Fruit fly (Drosophila melanogaster) whole organism, embryonic: ENCODE data around the gene CG15043.

Experiments used
- Awh ChIP-seq: fragments of 200-800 bp; sonication (Bioruptor generic); IDR thresholded peaks from 2 replicates; pipeline ENCODE4, ENCODE4 v1.3.6; 2022; ENCODE audit warnings: missing biosample characterization, missing genetic modification characterization
- B-H1 ChIP-seq: fragments of 200-800 bp; sonication (Bioruptor generic); IDR thresholded peaks from 3 replicates; pipeline ENCODE4 v1.3.6; 2022; ENCODE audit warnings: missing biosample characterization, missing genetic modification characterization
- BEAF-32 ChIP-seq: fragments of 200-800 bp; sonication (Bioruptor generic); optimal IDR thresholded peaks from 3 replicates; lab custom pipeline; 2017; ENCODE audit warnings: missing biosample characterization, missing genetic modification characterization, mild to moderate bottlenecking, moderate library complexity, missing genetic modification reagents
- Bgb ChIP-seq: fragments of 200-800 bp; sonication (Bioruptor generic); IDR thresholded peaks from 2 replicates; pipeline ENCODE4 v1.3.6; 2022; ENCODE audit warnings: missing biosample characterization, missing genetic modification characterization; ENCODE audit not compliant: partially characterized antibody
- CG10147 ChIP-seq: fragments of 200-800 bp; sonication (Bioruptor generic); optimal IDR thresholded peaks from 2 replicates; lab custom pipeline; 2019; ENCODE audit warnings: missing biosample characterization, mild to moderate bottlenecking, missing genetic modification characterization, moderate library complexity
- CG10267 ChIP-seq: fragments of 200-800 bp; sonication (Bioruptor generic); optimal IDR thresholded peaks from 2 replicates; lab custom pipeline; 2018; ENCODE audit warnings: missing biosample characterization, mild to moderate bottlenecking, missing genetic modification characterization, moderate library complexity
- CG10366 ChIP-seq: fragments of 200-800 bp; sonication (Bioruptor generic); IDR thresholded peaks from 2 replicates; pipeline ENCODE4 v1.3.6; 2022; ENCODE audit warnings: missing biosample characterization, missing genetic modification characterization
- CG10462 ChIP-seq: fragments of 200-800 bp; sonication (Bioruptor generic); optimal IDR thresholded peaks from 2 replicates; lab custom pipeline; 2016; ENCODE audit warnings: missing biosample characterization, missing genetic modification characterization
- CG11247 ChIP-seq: fragments of 200-800 bp; sonication (Bioruptor generic); IDR thresholded peaks from 2 replicates; pipeline ENCODE4 v1.3.6; 2022; ENCODE audit warnings: missing biosample characterization, missing genetic modification characterization
- CG11398 ChIP-seq: fragments of 200-800 bp; sonication (Bioruptor generic); optimal IDR thresholded peaks from 2 replicates; lab custom pipeline; 2016; ENCODE audit warnings: missing biosample characterization, missing genetic modification characterization
- CG11504 ChIP-seq: fragments of 200-800 bp; sonication (Bioruptor generic); optimal IDR thresholded peaks from 3 replicates; lab custom pipeline; 2019; ENCODE audit warnings: missing biosample characterization, mild to moderate bottlenecking, missing genetic modification characterization, moderate library complexity
- CG13775 ChIP-seq: fragments of 200-800 bp; sonication (Bioruptor generic); optimal IDR thresholded peaks from 3 replicates; lab custom pipeline; 2017; ENCODE audit warnings: missing biosample characterization, mild to moderate bottlenecking, missing genetic modification characterization
- CG14441 ChIP-seq: fragments of 200-800 bp; sonication (Bioruptor generic); IDR thresholded peaks from 2 replicates; pipeline ENCODE4 v1.3.6; 2022; ENCODE audit warnings: missing biosample characterization, missing genetic modification characterization
- CG15601 ChIP-seq: fragments of 200-800 bp; sonication (Bioruptor generic); optimal IDR thresholded peaks from 3 replicates; lab custom pipeline; 2019; ENCODE audit warnings: missing biosample characterization, mild to moderate bottlenecking, missing genetic modification characterization, moderate library complexity
- CG15696 ChIP-seq: fragments of 200-800 bp; sonication (Bioruptor generic); optimal IDR thresholded peaks from 2 replicates; lab custom pipeline; 2019; ENCODE audit warnings: missing biosample characterization, mild to moderate bottlenecking, missing genetic modification characterization, moderate library complexity
- CG17328 ChIP-seq: fragments of 200-800 bp; sonication (Bioruptor generic); IDR thresholded peaks from 2 replicates; pipeline ENCODE4 v1.3.6; 2022; ENCODE audit warnings: missing biosample characterization, missing genetic modification characterization
- CG17385 ChIP-seq: fragments of 200-800 bp; sonication (Bioruptor generic); optimal IDR thresholded peaks from 3 replicates; lab custom pipeline; 2018; ENCODE audit warnings: missing biosample characterization, mild to moderate bottlenecking, missing genetic modification characterization
- CG18764 ChIP-seq: fragments of 200-800 bp; sonication (Bioruptor generic); optimal IDR thresholded peaks from 3 replicates; lab custom pipeline; 2016; ENCODE audit warnings: missing biosample characterization, missing genetic modification characterization
- CG2678 ChIP-seq: fragments of 200-800 bp; sonication (Bioruptor generic); optimal IDR thresholded peaks from 3 replicates; lab custom pipeline; 2019; ENCODE audit warnings: missing biosample characterization, mild to moderate bottlenecking, missing genetic modification characterization, moderate library complexity
- CG2875 ChIP-seq: fragments of 200-800 bp; sonication (Bioruptor generic); optimal IDR thresholded peaks from 2 replicates; lab custom pipeline; 2017; ENCODE audit warnings: missing biosample characterization, mild to moderate bottlenecking, missing genetic modification characterization, missing genetic modification reagents
- CG31388 ChIP-seq: fragments of 200-800 bp; sonication (Bioruptor generic); optimal IDR thresholded peaks from 2 replicates; lab custom pipeline; 2016; ENCODE audit warnings: missing biosample characterization, missing genetic modification characterization
- CG32767 ChIP-seq: fragments of 200-800 bp; sonication (Bioruptor generic); IDR thresholded peaks from 2 replicates; pipeline ENCODE4 v1.3.6; 2022; ENCODE audit warnings: missing biosample characterization, missing genetic modification characterization
- CG4360 ChIP-seq: fragments of 200-800 bp; sonication (Bioruptor generic); IDR thresholded peaks from 2 replicates; pipeline ENCODE4 v1.3.6; 2022; ENCODE audit warnings: missing biosample characterization, missing genetic modification characterization
- CG4820 ChIP-seq: fragments of 200-800 bp; sonication (Bioruptor generic); optimal IDR thresholded peaks from 3 replicates; lab custom pipeline; 2016; ENCODE audit warnings: missing biosample characterization, missing genetic modification characterization
- CG4854 ChIP-seq: fragments of 200-800 bp; sonication (Bioruptor generic); optimal IDR thresholded peaks from 2 replicates; lab custom pipeline; 2016; ENCODE audit warnings: missing biosample characterization, missing genetic modification characterization, inconsistent platforms
- CG5180 ChIP-seq: fragments of 200-800 bp; sonication (Bioruptor generic); optimal IDR thresholded peaks from 3 replicates; lab custom pipeline; 2017; ENCODE audit warnings: missing biosample characterization, missing genetic modification characterization, mild to moderate bottlenecking, moderate library complexity, missing genetic modification reagents
- CG6654 ChIP-seq: fragments of 200-800 bp; sonication (Bioruptor generic); optimal IDR thresholded peaks from 2 replicates; lab custom pipeline; 2017; ENCODE audit warnings: missing biosample characterization, mild to moderate bottlenecking, missing genetic modification characterization
- CG7556 ChIP-seq: fragments of 200-800 bp; sonication (Bioruptor generic); optimal IDR thresholded peaks from 2 replicates; lab custom pipeline; 2017; ENCODE audit warnings: missing biosample characterization, mild to moderate bottlenecking, missing genetic modification characterization
- CG7839 ChIP-seq: fragments of 200-800 bp; sonication (Bioruptor generic); optimal IDR thresholded peaks from 3 replicates; lab custom pipeline; 2018; ENCODE audit warnings: missing biosample characterization, mild to moderate bottlenecking, missing genetic modification characterization, moderate library complexity
- CG9215 ChIP-seq: fragments of 200-800 bp; sonication (Bioruptor generic); IDR thresholded peaks from 2 replicates; pipeline ENCODE4 v1.3.6; 2022; ENCODE audit warnings: missing biosample characterization, missing genetic modification characterization
- CoRest ChIP-seq: fragments of 200-800 bp; sonication (Bioruptor generic); optimal IDR thresholded peaks from 3 replicates; lab custom pipeline; 2018; ENCODE audit warnings: missing biosample characterization, mild to moderate bottlenecking, missing genetic modification characterization, moderate library complexity
- D ChIP-seq, 2 experiments: fragments of 200-800 bp in 1 of 2; fragments of >200 bp in 1 of 2; sonication (Bioruptor generic) in 1 of 2; optimal IDR thresholded peaks; 2 replicates in 1 of 2; 3 replicates in 1 of 2; lab custom pipeline; 2017; ENCODE audit warnings: mild to moderate bottlenecking in 1 of 2, missing biosample characterization in 1 of 2, missing genetic modification characterization in 1 of 2, missing genetic modification reagents in 1 of 2
- Eip74EF ChIP-seq, 2 experiments: fragments of 200-800 bp in 1 of 2; fragments of >200 bp in 1 of 2; sonication (Bioruptor generic) in 1 of 2; optimal IDR thresholded peaks; 2 replicates each; lab custom pipeline; 2017 to 2019; ENCODE audit warnings: missing biosample characterization in 2 of 2, missing genetic modification characterization in 2 of 2, mild to moderate bottlenecking in 1 of 2, moderate library complexity in 1 of 2
- Hmx ChIP-seq: fragments of 200-800 bp; sonication (Bioruptor generic); optimal IDR thresholded peaks from 2 replicates; lab custom pipeline; 2016; ENCODE audit warnings: missing biosample characterization, missing genetic modification characterization
- Hr51 ChIP-seq, 2 experiments: fragments of 200-800 bp; sonication (Bioruptor generic); optimal IDR thresholded peaks; 2 replicates in 1 of 2; 3 replicates in 1 of 2; lab custom pipeline; 2016 to 2018; ENCODE audit warnings: missing biosample characterization in 2 of 2, missing genetic modification characterization in 2 of 2, mild to moderate bottlenecking in 1 of 2, moderate library complexity in 1 of 2
- Oli ChIP-seq: fragments of 200-800 bp; sonication (Bioruptor generic); optimal IDR thresholded peaks from 2 replicates; lab custom pipeline; 2018; ENCODE audit warnings: missing biosample characterization, mild to moderate bottlenecking, missing genetic modification characterization, moderate library complexity
- Pdp1 ChIP-seq, 2 experiments: fragments of 200-800 bp; sonication (Bioruptor generic); optimal IDR thresholded peaks; 3 replicates each; lab custom pipeline; 2016; ENCODE audit warnings: missing biosample characterization in 2 of 2, missing genetic modification characterization in 2 of 2, mild to moderate bottlenecking in 1 of 2, moderate library complexity in 1 of 2
- Scr ChIP-seq: fragments of 200-800 bp; sonication (Bioruptor generic); IDR thresholded peaks from 2 replicates; pipeline ENCODE4 v1.3.6; 2022; ENCODE audit warnings: missing biosample characterization, missing genetic modification characterization; ENCODE audit not compliant: partially characterized antibody
- YL-1 ChIP-seq: fragments of 200-800 bp; sonication (Bioruptor generic); optimal IDR thresholded peaks from 3 replicates; lab custom pipeline; 2017; ENCODE audit warnings: missing biosample characterization, mild to moderate bottlenecking, missing genetic modification characterization
- bsh ChIP-seq, 2 experiments: fragments of 200-800 bp; sonication (Bioruptor generic); optimal IDR thresholded peaks; 2 replicates each; lab custom pipeline; 2017 to 2018; ENCODE audit warnings: mild to moderate bottlenecking in 2 of 2, missing biosample characterization in 2 of 2, missing genetic modification characterization in 2 of 2, moderate library complexity in 1 of 2
- grau ChIP-seq: fragments of 200-800 bp; optimal IDR thresholded peaks from 3 replicates; lab custom pipeline; 2019; ENCODE audit warnings: missing biosample characterization, mild to moderate bottlenecking, missing genetic modification characterization, moderate library complexity
- jing ChIP-seq: fragments of 200-800 bp; sonication (Bioruptor generic); optimal IDR thresholded peaks from 2 replicates; lab custom pipeline; 2018; ENCODE audit warnings: missing biosample characterization, mild to moderate bottlenecking, missing genetic modification characterization
- maf-S ChIP-seq: fragments of 200-800 bp; sonication (Bioruptor generic); optimal IDR thresholded peaks from 2 replicates; lab custom pipeline; 2016; ENCODE audit warnings: missing biosample characterization, missing genetic modification characterization
- prd ChIP-seq, 3 experiments: fragments of >200 bp in 2 of 3; fragments of 200-800 bp in 1 of 3; sonication (Bioruptor generic) in 1 of 3; optimal IDR thresholded peaks in 2 of 3; IDR thresholded peaks in 1 of 3; 2 replicates in 2 of 3; 3 replicates in 1 of 3; pipeline versions ENCODE4 v1.3.6 to Lab custom; 2017 to 2022; ENCODE audit warnings: missing biosample characterization in 1 of 3, missing genetic modification characterization in 1 of 3
- sqz ChIP-seq: fragments of 200-800 bp; sonication (Bioruptor generic); optimal IDR thresholded peaks from 3 replicates; lab custom pipeline; 2018; ENCODE audit warnings: missing biosample characterization, mild to moderate bottlenecking, missing genetic modification characterization
- ssp ChIP-seq: fragments of 200-800 bp; sonication (Bioruptor generic); IDR thresholded peaks from 2 replicates; pipeline ENCODE4 v1.3.6; 2022; ENCODE audit warnings: missing biosample characterization, missing genetic modification characterization
- trem ChIP-seq: fragments of 200-800 bp; optimal IDR thresholded peaks from 3 replicates; lab custom pipeline; 2019; ENCODE audit warnings: missing biosample characterization, mild to moderate bottlenecking, missing genetic modification characterization, moderate library complexity

CG15043 gene

DNA sequence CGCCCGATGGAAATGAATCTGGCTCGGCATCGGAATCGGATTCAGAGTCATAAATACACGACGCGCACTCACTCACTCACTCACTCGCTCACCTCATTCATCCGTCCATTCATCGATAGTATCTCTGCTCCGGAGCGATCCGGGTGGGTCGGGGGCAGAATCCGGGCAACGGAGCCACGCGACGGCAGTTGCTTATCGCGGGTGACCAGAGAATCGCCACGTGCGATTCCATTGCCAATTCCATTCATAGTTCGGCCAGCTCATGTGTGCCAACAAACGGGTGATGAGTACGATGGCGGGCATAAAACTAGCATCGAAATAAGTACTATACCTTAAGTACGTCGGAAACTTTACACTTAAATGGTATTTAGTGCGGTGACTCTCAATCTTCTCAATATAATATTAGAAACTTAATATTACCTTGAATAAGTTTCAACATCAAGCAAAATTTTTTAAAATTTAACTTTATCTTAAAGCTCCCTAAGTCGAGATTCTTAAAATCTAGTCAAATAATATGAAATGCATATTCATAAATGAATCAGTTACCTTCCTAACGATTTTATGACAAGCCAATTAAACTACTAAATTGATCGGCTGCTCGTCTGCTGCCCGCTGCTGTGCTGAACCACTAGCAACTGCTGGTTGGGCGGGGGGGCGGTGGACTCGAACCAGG, 30.8 kb upstream of the CG15043 start (continued):
- TF ChIP-seq CG5180 (peak; percentile 17), jing (GFP tag; lab: Kevin White, UChicago) (no peak), D (optimal IDR thresholded peaks at IDR 0.05; lab: Kevin White, UChicago) (no peak), D (GFP tag; optimal IDR thresholded peaks at IDR 0.05; lab: Kevin White, UChicago) (peak; percentile 64), CG10267 (tag; lab: Kevin White, UChicago) (peak; percentile 62), CG6654 (GFP tag; lab: Kevin White, UChicago) (peak; percentile 5), Awh (no peak), YL-1 (GFP tag; lab: Kevin White, UChicago) (no peak), CG18764 (GFP tag; lab: Kevin White, UChicago) (no peak), Oli (tag; lab: Kevin White, UChicago) (peak; percentile 56), CG4820 (GFP tag; lab: Kevin White, UChicago) (peak; percentile 43), CG11504 (peak; percentile 73), Pdp1 (GFP tag; optimal IDR thresholded peaks at IDR 0.05; lab: Kevin White, UChicago) (no peak), trem (tag; lab: Kevin White, UChicago) (peak; percentile 47), CG15696 (tag; lab: Kevin White, UChicago) (peak; percentile 63), Hr51 (GFP tag; optimal IDR thresholded peaks at IDR 0.05; lab: Kevin White, UChicago) (peak in 1 of 2 experiments; percentile 32), bsh (GFP tag; optimal IDR thresholded peaks at IDR 0.05; lab: Kevin White, UChicago) (peak in 1 of 2 experiments; percentile 53), CG7556 (peak; percentile 57), Hmx (GFP tag; lab: Kevin White, UChicago) (no peak), B-H1 (GFP tag; lab: Robert Waterston, UW) (no peak), sqz (GFP tag; lab: Kevin White, UChicago) (peak; percentile 29), CG15601 (peak; percentile 22), BEAF-32 (no peak), CG10462 (peak; percentile 7), Scr (no peak), CG13775 (peak; percentile 59), CG10147 (GFP tag; lab: Kevin White, UChicago) (peak; percentile 33), Eip74EF (GFP tag; optimal IDR thresholded peaks at IDR 0.05; lab: Kevin White, UChicago) (peak in 1 of 2 experiments; percentile 5), maf-S (GFP tag; lab: Kevin White, UChicago) (no peak), prd (optimal IDR thresholded peaks at IDR 0.05; lab: Kevin White, UChicago) (no peak), prd (GFP tag; IDR thresholded peaks at IDR 0.05; lab: Robert Waterston, UW) (peak; percentile 45; the same call in 1 of the 3 replicates), CG2678 (peak; percentile 67), CG10366 (GFP tag; lab: Robert Waterston, UW) (no peak; the same call in 1 of the 2 replicates), CG32767 (0 out of 2 replicates have a peak, but pooled peaks have one; percentile 11), CG7839 (tag; lab: Kevin White, UChicago) (peak; percentile 53)

- TF ChIP-seq CG11398, result no peak
- TF ChIP-seq CG9215 (GFP tag; lab: Robert Waterston, UW), result no peak
- TF ChIP-seq CoRest (tag; lab: Kevin White, UChicago), result peak; percentile 13
- TF ChIP-seq CG11247 (GFP tag; lab: Robert Waterston, UW), result no peak
- TF ChIP-seq CG17385 (GFP tag; lab: Kevin White, UChicago), result no peak
- TF ChIP-seq CG17328 (GFP tag; lab: Robert Waterston, UW), result 0 out of 2 replicates have a peak, but pooled peaks have one; percentile 10
- TF ChIP-seq CG2875 (GFP tag; lab: Kevin White, UChicago), result no peak
- TF ChIP-seq Bgb (GFP tag; lab: Robert Waterston, UW), result no peak
- no peak for TF ChIP-seq CG4854 (GFP tag; lab: Kevin White, UChicago)
- no peak for TF ChIP-seq ssp (GFP tag; lab: Robert Waterston, UW)
- TF ChIP-seq CG4360 (GFP tag; lab: Robert Waterston, UW), result no peak
- peak; percentile 10 for TF ChIP-seq grau (tag; lab: Kevin White, UChicago)
- TF ChIP-seq CG14441, result no peak
- no peak for TF ChIP-seq CG31388 (GFP tag; lab: Kevin White, UChicago)
Measured at dm6 chrX:18523146-18523812, 29.3 kb upstream of the CG15043 start.
